Worm (Caenorhabditis elegans): ENCODE data around the gene cwn-1.

DNA sequence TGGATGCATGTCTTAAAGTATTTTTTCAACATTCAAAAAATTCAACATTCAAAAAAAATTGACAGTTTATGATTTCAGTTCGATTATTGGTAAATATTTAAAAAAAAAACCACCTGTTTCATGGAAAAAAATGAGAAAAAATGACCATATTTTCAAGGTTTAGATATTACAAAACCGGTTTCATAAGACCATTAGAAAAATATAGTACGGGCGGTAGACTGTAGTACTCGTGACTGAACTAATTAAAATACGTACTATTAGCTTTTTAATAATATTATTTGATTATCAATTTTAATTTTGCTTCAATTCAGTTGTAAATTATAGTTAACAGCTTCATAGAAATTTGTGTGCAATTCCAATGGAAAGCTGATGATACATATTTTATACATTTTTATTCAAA is 43.2 kb upstream of the cwn-1 start:
- TF ChIP-seq tab-1 (GFP tag; IDR thresholded peaks at IDR 0.05) (no peak), flt-1 (GFP tag; IDR thresholded peaks at IDR 0.05) (no peak), med-1 (GFP tag; optimal IDR thresholded peaks at IDR 0.05; ENCODE audit: insufficient read depth) (no peak), ztf-23 (GFP tag; IDR thresholded peaks at IDR 0.05) (no peak), cog-1 (tag; optimal IDR thresholded peaks at IDR 0.05) (no peak), ztf-29 (GFP tag; IDR thresholded peaks at IDR 0.05) (no peak)

All from whole organism, midembryonic.